Worm (Caenorhabditis elegans): ENCODE data around the gene nas-24.

nas-24 gene

ce11 chrV:13808462-13808867 lies 39.3 kb downstream of the nas-24 start (continued):
- no peak for TF ChIP-seq unc-39 (tag; optimal IDR thresholded peaks at IDR 0.05)
- TF ChIP-seq nhr-76 (tag; optimal IDR thresholded peaks at IDR 0.05) = no peak

ce11 chrV:13812330-13812729 lies 43.1 kb downstream of the nas-24 start:
- TF ChIP-seq lsy-2 (tag; optimal IDR thresholded peaks at IDR 0.05) = no peak
- TF ChIP-seq ces-1 (GFP tag; optimal IDR thresholded peaks at IDR 0.05) = peak; percentile 89
- TF ChIP-seq mls-2 (tag; optimal IDR thresholded peaks at IDR 0.05) = no peak

- no peak for TF ChIP-seq lin-32 (GFP tag; optimal IDR thresholded peaks at IDR 0.05)
- no peak for TF ChIP-seq ceh-39 (tag; optimal IDR thresholded peaks at IDR 0.05)
- no peak for TF ChIP-seq snpc-4 (tag; optimal IDR thresholded peaks at IDR 0.05)
- TF ChIP-seq ceh-43 (GFP tag; optimal IDR thresholded peaks at IDR 0.05) = no peak
These were observed 43.7 kb downstream of the nas-24 start, which contains the start of gene ceh-24 for ce11 chrV:13812931-13813330. Gene ceh-24 (plus strand): TSS chrV:13813231.

- TF ChIP-seq bed-3 (GFP tag; optimal IDR thresholded peaks at IDR 0.05) (no peak), ham-2 (GFP tag; optimal IDR thresholded peaks at IDR 0.05) (no peak), lsy-2 (tag; optimal IDR thresholded peaks at IDR 0.05) (no peak), elt-1 (tag; optimal IDR thresholded peaks at IDR 0.05; ENCODE audit: borderline replicate concordance, insufficient read depth) (no peak)
These were observed 47.7 kb downstream of the nas-24 start, which contains the start of gene F55B12.2 for ce11 chrV:13816877-13817276. Gene F55B12.2 (minus strand): TSS chrV:13816977.

- TF ChIP-seq bed-3 (GFP tag; optimal IDR thresholded peaks at IDR 0.05) = no peak
- peak; percentile 61 for TF ChIP-seq lin-13 (tag; optimal IDR thresholded peaks at IDR 0.05)
- TF ChIP-seq drap-1 (GFP tag; optimal IDR thresholded peaks at IDR 0.05) = peak; percentile 23
- peak; percentile 51 for TF ChIP-seq hlh-1 (tag; optimal IDR thresholded peaks at IDR 0.05)
- TF ChIP-seq mep-1 (tag; optimal IDR thresholded peaks at IDR 0.05) = peak; percentile 63
- peak; percentile 67 for TF ChIP-seq lsy-2 (tag; optimal IDR thresholded peaks at IDR 0.05)
- TF ChIP-seq ceh-83 (GFP tag; optimal IDR thresholded peaks at IDR 0.05) = no peak
- TF ChIP-seq pha-4 (tag; optimal IDR thresholded peaks at IDR 0.05) = peak; percentile 60
- no peak for TF ChIP-seq unc-120 (tag; optimal IDR thresholded peaks at IDR 0.05; ENCODE audit: poor library complexity, severe bottlenecking)
- no peak for TF ChIP-seq elt-1 (tag; optimal IDR thresholded peaks at IDR 0.05; ENCODE audit: borderline replicate concordance, insufficient read depth)
- TF ChIP-seq nhr-2 (tag; optimal IDR thresholded peaks at IDR 0.05) = no peak
- TF ChIP-seq lin-32 (GFP tag; optimal IDR thresholded peaks at IDR 0.05) = peak; percentile 55
These were observed 49.7 kb downstream of the nas-24 start, which contains the start of gene sel-10 for ce11 chrV:13818824-13819408. Gene sel-10 (plus strand): TSS chrV:13819361.
